Fruit fly (Drosophila melanogaster) whole organism, embryonic: Measurements from ENCODE around the gene CG7054.

Experiments used
- Abd-B ChIP-seq: fragments of 200-800 bp; sonication (Bioruptor generic); optimal IDR thresholded peaks from 2 replicates; lab custom pipeline; 2018; ENCODE audit warnings: missing biosample characterization, mild to moderate bottlenecking, missing genetic modification characterization, moderate library complexity
- Atf3 ChIP-seq: fragments of 200-800 bp; sonication (Bioruptor generic); optimal IDR thresholded peaks from 3 replicates; lab custom pipeline; 2016; ENCODE audit warnings: missing biosample characterization, missing genetic modification characterization
- Blimp-1 ChIP-seq: fragments of 200-800 bp; sonication (Bioruptor generic); optimal IDR thresholded peaks from 3 replicates; lab custom pipeline; 2018; ENCODE audit warnings: missing biosample characterization, missing genetic modification characterization, mild to moderate bottlenecking, moderate library complexity, missing genetic modification reagents
- CG10147 ChIP-seq: fragments of 200-800 bp; sonication (Bioruptor generic); optimal IDR thresholded peaks from 2 replicates; lab custom pipeline; 2019; ENCODE audit warnings: missing biosample characterization, mild to moderate bottlenecking, missing genetic modification characterization, moderate library complexity
- CG10267 ChIP-seq: fragments of 200-800 bp; sonication (Bioruptor generic); optimal IDR thresholded peaks from 2 replicates; lab custom pipeline; 2018; ENCODE audit warnings: missing biosample characterization, mild to moderate bottlenecking, missing genetic modification characterization, moderate library complexity
- CG10321 ChIP-seq: fragments of 200-800 bp; sonication (Bioruptor generic); IDR thresholded peaks from 2 replicates; pipeline ENCODE4 v1.3.6; 2022; ENCODE audit warnings: missing biosample characterization, missing genetic modification characterization
- CG12219 ChIP-seq: fragments of 200-800 bp; sonication (Bioruptor generic); optimal IDR thresholded peaks from 3 replicates; lab custom pipeline; 2018; ENCODE audit warnings: missing biosample characterization, mild to moderate bottlenecking, missing genetic modification characterization
- CG13287 ChIP-seq: fragments of 200-800 bp; sonication (Bioruptor generic); IDR thresholded peaks from 2 replicates; pipeline ENCODE4 v1.3.6; 2022; ENCODE audit warnings: missing biosample characterization, missing genetic modification characterization; ENCODE audit not compliant: partially characterized antibody
- CG15514 ChIP-seq: fragments of 200-800 bp; sonication (Bioruptor generic); optimal IDR thresholded peaks from 3 replicates; lab custom pipeline; 2017; ENCODE audit warnings: missing biosample characterization, missing genetic modification characterization, mild to moderate bottlenecking, moderate library complexity, missing genetic modification reagents
- CG2199 ChIP-seq: fragments of 200-800 bp; sonication (Bioruptor generic); IDR thresholded peaks from 3 replicates; pipeline ENCODE4 v1.3.6; 2022; ENCODE audit warnings: missing biosample characterization, missing genetic modification characterization
- CG30431 ChIP-seq: fragments of 200-800 bp; sonication (Bioruptor generic); optimal IDR thresholded peaks from 2 replicates; lab custom pipeline; 2017; ENCODE audit warnings: missing biosample characterization, missing genetic modification characterization
- CG3163 ChIP-seq: fragments of 200-800 bp; sonication (Bioruptor generic); optimal IDR thresholded peaks from 3 replicates; lab custom pipeline; 2016; ENCODE audit warnings: missing biosample characterization, missing genetic modification characterization
- CG32767 ChIP-seq: fragments of 200-800 bp; sonication (Bioruptor generic); IDR thresholded peaks from 2 replicates; pipeline ENCODE4 v1.3.6; 2022; ENCODE audit warnings: missing biosample characterization, missing genetic modification characterization
- CG34422 ChIP-seq: fragments of 200-800 bp; sonication (Bioruptor generic); IDR thresholded peaks from 3 replicates; pipeline ENCODE4 v1.3.6; 2022; ENCODE audit warnings: missing biosample characterization, missing genetic modification characterization
- CG3726 ChIP-seq: fragments of 200-800 bp; sonication (Bioruptor generic); IDR thresholded peaks from 3 replicates; pipeline ENCODE4, ENCODE4 v1.3.6; 2022; ENCODE audit warnings: missing biosample characterization, missing genetic modification characterization
- CG5180 ChIP-seq: fragments of 200-800 bp; sonication (Bioruptor generic); optimal IDR thresholded peaks from 3 replicates; lab custom pipeline; 2017; ENCODE audit warnings: missing biosample characterization, missing genetic modification characterization, mild to moderate bottlenecking, moderate library complexity, missing genetic modification reagents
- CG7556 ChIP-seq: fragments of 200-800 bp; sonication (Bioruptor generic); optimal IDR thresholded peaks from 2 replicates; lab custom pipeline; 2017; ENCODE audit warnings: missing biosample characterization, mild to moderate bottlenecking, missing genetic modification characterization
- CG7839 ChIP-seq: fragments of 200-800 bp; sonication (Bioruptor generic); optimal IDR thresholded peaks from 3 replicates; lab custom pipeline; 2018; ENCODE audit warnings: missing biosample characterization, mild to moderate bottlenecking, missing genetic modification characterization, moderate library complexity
- CG7987 ChIP-seq: fragments of 200-800 bp; sonication (Bioruptor generic); optimal IDR thresholded peaks from 2 replicates; lab custom pipeline; 2018; ENCODE audit warnings: missing biosample characterization, mild to moderate bottlenecking, missing genetic modification characterization, moderate library complexity
- CG9797 ChIP-seq: fragments of 200-800 bp; sonication (Bioruptor generic); optimal IDR thresholded peaks from 3 replicates; lab custom pipeline; 2018; ENCODE audit warnings: missing biosample characterization, mild to moderate bottlenecking, missing genetic modification characterization
- D19B ChIP-seq: fragments of 200-800 bp; sonication (Bioruptor generic); optimal IDR thresholded peaks from 2 replicates; lab custom pipeline; 2017; ENCODE audit warnings: missing biosample characterization, mild to moderate bottlenecking, missing genetic modification characterization
- E2f1 ChIP-seq: fragments of 200-800 bp; sonication (Bioruptor generic); IDR thresholded peaks from 2 replicates; pipeline ENCODE4 v1.3.6; 2022; ENCODE audit warnings: missing biosample characterization, missing genetic modification characterization
- E2f2 ChIP-seq: fragments of 200-800 bp; sonication (Bioruptor generic); IDR thresholded peaks from 2 replicates; pipeline ENCODE4 v1.3.6; 2022; ENCODE audit warnings: missing biosample characterization, missing genetic modification characterization
- Fer3 ChIP-seq: fragments of 200-800 bp; sonication (Bioruptor generic); optimal IDR thresholded peaks from 2 replicates; lab custom pipeline; 2018; ENCODE audit warnings: missing biosample characterization, mild to moderate bottlenecking, missing genetic modification characterization, moderate library complexity
- Gsc ChIP-seq: fragments of 200-800 bp; sonication (Bioruptor generic); IDR thresholded peaks from 2 replicates; pipeline ENCODE4 v1.3.6; 2022; ENCODE audit warnings: missing biosample characterization, missing genetic modification characterization
- H15 ChIP-seq: fragments of 200-800 bp; sonication (Bioruptor generic); IDR thresholded peaks from 3 replicates; pipeline ENCODE4 v1.3.6; 2022; ENCODE audit warnings: missing biosample characterization, missing genetic modification characterization
- Hand ChIP-seq: fragments of 200-800 bp; sonication (Bioruptor generic); optimal IDR thresholded peaks from 2 replicates; lab custom pipeline; 2017; ENCODE audit warnings: mild to moderate bottlenecking, missing biosample characterization, missing genetic modification reagents, missing genetic modification characterization
- Hmx ChIP-seq: fragments of 200-800 bp; sonication (Bioruptor generic); optimal IDR thresholded peaks from 2 replicates; lab custom pipeline; 2016; ENCODE audit warnings: missing biosample characterization, missing genetic modification characterization
- Med ChIP-seq: fragments of 200-800 bp; sonication (Bioruptor generic); peaks from one replicate; lab custom pipeline; 2016; ENCODE audit warnings: missing biosample characterization, missing genetic modification characterization, mild to moderate bottlenecking, inconsistent platforms, moderate library complexity
- Myb ChIP-seq: fragments of 200-800 bp; sonication (Bioruptor generic); optimal IDR thresholded peaks from 2 replicates; lab custom pipeline; 2016; ENCODE audit warnings: missing biosample characterization, missing genetic modification characterization
- Rfx ChIP-seq: fragments of 200-800 bp; sonication (Bioruptor generic); IDR thresholded peaks from 2 replicates; pipeline ENCODE4 v1.3.6; 2022; ENCODE audit warnings: missing biosample characterization, missing genetic modification characterization
- Sin3A ChIP-seq: fragments of >200 bp; optimal IDR thresholded peaks from 2 replicates; lab custom pipeline; 2018
- Taf1 ChIP-seq: fragments of 200-800 bp; sonication (Bioruptor generic); IDR thresholded peaks from 2 replicates; pipeline ENCODE4 v1.3.6; 2022; ENCODE audit warnings: missing biosample characterization, missing genetic modification characterization
- Tbp ChIP-seq: fragments of >200 bp; optimal IDR thresholded peaks from 2 replicates; lab custom pipeline; 2018; ENCODE audit warnings: missing biosample characterization, missing genetic modification characterization
- cg ChIP-seq: fragments of 200-800 bp; sonication (Bioruptor generic); optimal IDR thresholded peaks from 3 replicates; lab custom pipeline; 2019; ENCODE audit warnings: missing biosample characterization, mild to moderate bottlenecking, missing genetic modification characterization, moderate library complexity
- chm ChIP-seq: fragments of 200-800 bp; sonication (Bioruptor generic); IDR thresholded peaks from 2 replicates; pipeline ENCODE4 v1.3.6; 2022; ENCODE audit warnings: missing biosample characterization, missing genetic modification characterization
- ci ChIP-seq: fragments of 200-800 bp; sonication (Bioruptor generic); IDR thresholded peaks from 3 replicates; pipeline ENCODE4 v1.3.6; 2022; ENCODE audit warnings: missing biosample characterization, missing genetic modification characterization
- da ChIP-seq: fragments of 200-800 bp; sonication (Bioruptor generic); optimal IDR thresholded peaks from 2 replicates; lab custom pipeline; 2016; ENCODE audit warnings: missing biosample characterization, missing genetic modification characterization
- dan ChIP-seq: fragments of 200-800 bp; sonication (Bioruptor generic); IDR thresholded peaks from 2 replicates; pipeline ENCODE4 v1.3.6; 2022; ENCODE audit warnings: missing biosample characterization, missing genetic modification characterization
- disco-r ChIP-seq: fragments of 200-800 bp; sonication (Bioruptor generic); optimal IDR thresholded peaks from 2 replicates; lab custom pipeline; 2016; ENCODE audit warnings: missing biosample characterization, missing genetic modification characterization
- fd102C ChIP-seq: fragments of 200-800 bp; sonication (Bioruptor generic); optimal IDR thresholded peaks from 2 replicates; lab custom pipeline; 2018; ENCODE audit warnings: missing biosample characterization, mild to moderate bottlenecking, missing genetic modification characterization, moderate library complexity
- fu2 ChIP-seq: fragments of 200-800 bp; sonication (Bioruptor generic); optimal IDR thresholded peaks from 2 replicates; lab custom pipeline; 2016; ENCODE audit warnings: missing biosample characterization, missing genetic modification characterization
- ham ChIP-seq: fragments of 200-800 bp; sonication (Bioruptor generic); IDR thresholded peaks from 2 replicates; pipeline ENCODE4 v1.3.6; 2022; ENCODE audit warnings: missing biosample characterization, missing genetic modification characterization
- lola ChIP-seq, 3 experiments: fragments of >200 bp in 2 of 3; fragments of 200-800 bp in 1 of 3; sonication (Bioruptor generic) in 1 of 3; optimal IDR thresholded peaks; 2 replicates each; lab custom pipeline; 2017 to 2019; ENCODE audit warnings: missing biosample characterization in 3 of 3, missing genetic modification characterization in 3 of 3, mild to moderate bottlenecking in 1 of 3, moderate library complexity in 1 of 3
- mirr ChIP-seq: fragments of 200-800 bp; sonication (Bioruptor generic); optimal IDR thresholded peaks from 3 replicates; lab custom pipeline; 2018; ENCODE audit warnings: missing biosample characterization, mild to moderate bottlenecking, missing genetic modification characterization
- pb ChIP-seq: fragments of 200-800 bp; sonication (Bioruptor generic); optimal IDR thresholded peaks from 3 replicates; lab custom pipeline; 2016; ENCODE audit warnings: missing biosample characterization, missing genetic modification characterization
- psq ChIP-seq: fragments of 200-800 bp; sonication (Bioruptor generic); optimal IDR thresholded peaks from 2 replicates; lab custom pipeline; 2017; ENCODE audit warnings: missing biosample characterization, missing genetic modification characterization
- ro ChIP-seq: fragments of 200-800 bp; sonication (Bioruptor generic); IDR thresholded peaks from 2 replicates; pipeline ENCODE4 v1.3.6; 2022; ENCODE audit warnings: missing biosample characterization, missing genetic modification characterization
- salm ChIP-seq: fragments of 200-800 bp; sonication (Bioruptor generic); optimal IDR thresholded peaks from 2 replicates; lab custom pipeline; 2018; ENCODE audit warnings: missing biosample characterization, mild to moderate bottlenecking, missing genetic modification characterization
- sens ChIP-seq: fragments of 200-800 bp; sonication (Bioruptor generic); peaks from one replicate; lab custom pipeline; 2016; ENCODE audit warnings: missing biosample characterization, missing genetic modification characterization
- sug ChIP-seq: fragments of 200-800 bp; optimal IDR thresholded peaks from 2 replicates; lab custom pipeline; 2019; ENCODE audit warnings: missing biosample characterization, mild to moderate bottlenecking, missing genetic modification characterization, moderate library complexity
- trh ChIP-seq: fragments of 200-800 bp; sonication (Bioruptor generic); optimal IDR thresholded peaks from 2 replicates; lab custom pipeline; 2016; ENCODE audit warnings: missing biosample characterization, missing genetic modification characterization
- ttk ChIP-seq: fragments of 200-800 bp; sonication (Bioruptor generic); IDR thresholded peaks from 2 replicates; pipeline ENCODE4 v2.1.2; 2022; ENCODE audit warnings: missing biosample characterization, missing genetic modification characterization

The CG7054 gene

dm6 chr3R:22503630-22504029 is 38.8 kb downstream of the CG7054 start (continued):
- TF ChIP-seq CG10321 (GFP tag; lab: Robert Waterston, UW) (no peak), CG3163 (no peak), CG7839 (tag; lab: Kevin White, UChicago) (peak; percentile 34), salm (tag; lab: Kevin White, UChicago) (no peak), sens (no peak), E2f1 (GFP tag; lab: Robert Waterston, UW) (peak; percentile 33; the same call in 1 of the 2 replicates), CG13287 (GFP tag; lab: Robert Waterston, UW) (no peak), lola (GFP tag; optimal IDR thresholded peaks at IDR 0.05; lab: Kevin White, UChicago) (no peak), fu2 (GFP tag; lab: Kevin White, UChicago) (no peak), chm (GFP tag; lab: Robert Waterston, UW) (no peak), ttk (GFP tag; lab: Robert Waterston, UW) (no peak), CG10147 (GFP tag; lab: Kevin White, UChicago) (peak; percentile 17), Fer3 (tag; lab: Kevin White, UChicago) (peak; percentile 17), CG7987 (GFP tag; lab: Kevin White, UChicago) (no peak), Atf3 (GFP tag; lab: Kevin White, UChicago) (no peak), trh (no peak), CG2199 (GFP tag; lab: Robert Waterston, UW) (no peak), ro (GFP tag; lab: Robert Waterston, UW) (no peak), da (GFP tag; lab: Kevin White, UChicago) (no peak), disco-r (GFP tag; lab: Kevin White, UChicago) (no peak), Blimp-1 (GFP tag; lab: Kevin White, UChicago) (no peak), Taf1 (GFP tag; lab: Robert Waterston, UW) (no peak), H15 (GFP tag; lab: Robert Waterston, UW) (0 out of 3 replicates have a peak, but pooled peaks have one; percentile 11), CG34422 (GFP tag; lab: Robert Waterston, UW) (no peak), ci (GFP tag; lab: Robert Waterston, UW) (no peak), pb (GFP tag; lab: Kevin White, UChicago) (no peak), CG12219 (GFP tag; lab: Kevin White, UChicago) (no peak), Hand (GFP tag; lab: Kevin White, UChicago) (peak; percentile 3), CG5180 (GFP tag; lab: Kevin White, UChicago) (no peak), Med (GFP tag; lab: Kevin White, UChicago) (peak; percentile 72), Abd-B (GFP tag; lab: Kevin White, UChicago) (no peak), cg (GFP tag; lab: Kevin White, UChicago) (no peak), CG10267 (tag; lab: Kevin White, UChicago) (no peak), Hmx (no peak), CG7556 (GFP tag; lab: Kevin White, UChicago) (peak; percentile 28), psq (GFP tag; lab: Kevin White, UChicago) (no peak), Sin3A (lab: Kevin White, UChicago) (no peak), mirr (GFP tag; lab: Kevin White, UChicago) (no peak), Gsc (GFP tag; lab: Robert Waterston, UW) (no peak), sug (tag; lab: Kevin White, UChicago) (no peak), dan (GFP tag; lab: Robert Waterston, UW) (no peak), fd102C (GFP tag; lab: Kevin White, UChicago) (no peak), CG9797 (GFP tag; lab: Kevin White, UChicago) (no peak), ham (GFP tag; lab: Robert Waterston, UW) (no peak), Myb (GFP tag; lab: Kevin White, UChicago) (no peak), CG32767 (GFP tag; lab: Robert Waterston, UW) (no peak), CG15514 (GFP tag; lab: Kevin White, UChicago) (peak; percentile 17), Tbp (GFP tag; lab: Kevin White, UChicago) (no peak), CG30431 (no peak), CG3726 (GFP tag; lab: Robert Waterston, UW) (no peak), D19B (GFP tag; lab: Kevin White, UChicago) (no peak), Rfx (peak; percentile 59), E2f2 (GFP tag; lab: Robert Waterston, UW) (no peak)
